Fruit fly (Drosophila melanogaster) whole organism, embryonic: Measurements from ENCODE around the gene net.

Source experiments
- Aef1 ChIP-seq: fragments of 200-800 bp; sonication (Bioruptor generic); IDR thresholded peaks from 3 replicates; pipeline ENCODE4 v1.3.6; 2022; ENCODE audit warnings: missing biosample characterization, missing genetic modification characterization
- CG10565 ChIP-seq: fragments of 200-800 bp; sonication (Bioruptor generic); optimal IDR thresholded peaks from 3 replicates; lab custom pipeline; 2016; ENCODE audit warnings: missing biosample characterization, mild to moderate bottlenecking, missing genetic modification characterization
- CG13894 ChIP-seq: fragments of 200-800 bp; sonication (Bioruptor generic); optimal IDR thresholded peaks from 3 replicates; lab custom pipeline; 2018; ENCODE audit warnings: missing biosample characterization, mild to moderate bottlenecking, missing genetic modification characterization, moderate library complexity
- CG1529 ChIP-seq: fragments of 200-800 bp; sonication (Bioruptor generic); optimal IDR thresholded peaks from 3 replicates; lab custom pipeline; 2018; ENCODE audit warnings: missing biosample characterization, missing genetic modification characterization
- CG17328 ChIP-seq: fragments of 200-800 bp; sonication (Bioruptor generic); IDR thresholded peaks from 2 replicates; pipeline ENCODE4 v1.3.6; 2022; ENCODE audit warnings: missing biosample characterization, missing genetic modification characterization
- CG2199 ChIP-seq: fragments of 200-800 bp; sonication (Bioruptor generic); IDR thresholded peaks from 3 replicates; pipeline ENCODE4 v1.3.6; 2022; ENCODE audit warnings: missing biosample characterization, missing genetic modification characterization
- CG31224 ChIP-seq: fragments of 200-800 bp; sonication (Bioruptor generic); IDR thresholded peaks from 2 replicates; pipeline ENCODE4 v1.3.6; 2022; ENCODE audit warnings: missing biosample characterization, missing genetic modification characterization
- CG3163 ChIP-seq: fragments of 200-800 bp; sonication (Bioruptor generic); optimal IDR thresholded peaks from 3 replicates; lab custom pipeline; 2016; ENCODE audit warnings: missing biosample characterization, missing genetic modification characterization
- CG3281 ChIP-seq: fragments of 200-800 bp; sonication (Bioruptor generic); optimal IDR thresholded peaks from 3 replicates; lab custom pipeline; 2017; ENCODE audit warnings: missing biosample characterization, mild to moderate bottlenecking, missing genetic modification characterization
- CG33213 ChIP-seq: fragments of 200-800 bp; sonication (Bioruptor generic); optimal IDR thresholded peaks from 3 replicates; lab custom pipeline; 2016; ENCODE audit warnings: missing biosample characterization, missing genetic modification characterization
- CG4820 ChIP-seq: fragments of 200-800 bp; sonication (Bioruptor generic); optimal IDR thresholded peaks from 3 replicates; lab custom pipeline; 2016; ENCODE audit warnings: missing biosample characterization, missing genetic modification characterization
- CG5180 ChIP-seq: fragments of 200-800 bp; sonication (Bioruptor generic); optimal IDR thresholded peaks from 3 replicates; lab custom pipeline; 2017; ENCODE audit warnings: missing biosample characterization, missing genetic modification characterization, mild to moderate bottlenecking, moderate library complexity, missing genetic modification reagents
- CG7556 ChIP-seq: fragments of 200-800 bp; sonication (Bioruptor generic); optimal IDR thresholded peaks from 2 replicates; lab custom pipeline; 2017; ENCODE audit warnings: missing biosample characterization, mild to moderate bottlenecking, missing genetic modification characterization
- CG8290 ChIP-seq, 3 experiments: fragments of 200-800 bp; sonication (Bioruptor generic); optimal IDR thresholded peaks; 2 replicates each; lab custom pipeline; 2016 to 2019; ENCODE audit warnings: missing biosample characterization in 3 of 3, missing genetic modification characterization in 3 of 3, mild to moderate bottlenecking in 2 of 3, moderate library complexity in 1 of 3
- CG8765 ChIP-seq: fragments of 200-800 bp; sonication (Bioruptor generic); IDR thresholded peaks from 2 replicates; pipeline ENCODE4 v1.3.6; 2022; ENCODE audit warnings: missing biosample characterization, missing genetic modification characterization
- CG9437 ChIP-seq: fragments of 200-800 bp; sonication (Bioruptor generic); optimal IDR thresholded peaks from 2 replicates; lab custom pipeline; 2018; ENCODE audit warnings: missing biosample characterization, mild to moderate bottlenecking, missing genetic modification characterization
- Chrac-16 ChIP-seq: fragments of 200-800 bp; sonication (Bioruptor generic); optimal IDR thresholded peaks from 3 replicates; lab custom pipeline; 2016; ENCODE audit warnings: missing biosample characterization, missing genetic modification characterization
- Dip3 ChIP-seq: fragments of 200-800 bp; sonication (Bioruptor generic); optimal IDR thresholded peaks from 3 replicates; lab custom pipeline; 2016; ENCODE audit warnings: missing biosample characterization, missing genetic modification characterization
- Drgx ChIP-seq: fragments of 200-800 bp; sonication (Bioruptor generic); IDR thresholded peaks from 2 replicates; pipeline ENCODE4 v1.3.6; 2022; ENCODE audit warnings: missing biosample characterization, missing genetic modification characterization
- Ets65A ChIP-seq: fragments of 200-800 bp; sonication (Bioruptor generic); peaks from one replicate; lab custom pipeline; 2016; ENCODE audit warnings: missing biosample characterization, missing genetic modification characterization
- Fer2 ChIP-seq: fragments of 200-800 bp; sonication (Bioruptor generic); optimal IDR thresholded peaks from 2 replicates; lab custom pipeline; 2018; ENCODE audit warnings: missing biosample characterization, mild to moderate bottlenecking, missing genetic modification characterization, moderate library complexity
- HmgZ ChIP-seq: fragments of 200-800 bp; sonication (Bioruptor generic); optimal IDR thresholded peaks from 2 replicates; lab custom pipeline; 2018; ENCODE audit warnings: missing biosample characterization, mild to moderate bottlenecking, missing genetic modification characterization
- Hmr ChIP-seq: fragments of 200-800 bp; sonication (Bioruptor generic); optimal IDR thresholded peaks from 3 replicates; lab custom pipeline; 2017; ENCODE audit warnings: mild to moderate bottlenecking, missing biosample characterization, missing genetic modification reagents, missing genetic modification characterization
- Med ChIP-seq: fragments of 200-800 bp; sonication (Bioruptor generic); peaks from one replicate; lab custom pipeline; 2016; ENCODE audit warnings: missing biosample characterization, missing genetic modification characterization, mild to moderate bottlenecking, inconsistent platforms, moderate library complexity
- Nf-YA ChIP-seq: fragments of 200-800 bp; sonication (Bioruptor generic); IDR thresholded peaks from 2 replicates; pipeline ENCODE4 v1.3.6; 2022; ENCODE audit warnings: missing biosample characterization, missing genetic modification characterization
- Oaz ChIP-seq: fragments of 200-800 bp; sonication (Bioruptor generic); IDR thresholded peaks from 2 replicates; pipeline ENCODE4 v1.3.6; 2022; ENCODE audit warnings: missing biosample characterization, missing genetic modification characterization
- Opbp ChIP-seq: fragments of 200-800 bp; sonication (Bioruptor generic); IDR thresholded peaks from 3 replicates; pipeline ENCODE4 v1.3.6; 2022; ENCODE audit warnings: missing biosample characterization, missing genetic modification characterization; ENCODE audit not compliant: partially characterized antibody
- Rfx ChIP-seq: fragments of 200-800 bp; sonication (Bioruptor generic); IDR thresholded peaks from 2 replicates; pipeline ENCODE4 v1.3.6; 2022; ENCODE audit warnings: missing biosample characterization, missing genetic modification characterization
- Sry-β ChIP-seq: fragments of 200-800 bp; sonication (Bioruptor generic); optimal IDR thresholded peaks from 2 replicates; lab custom pipeline; 2018; ENCODE audit warnings: missing biosample characterization, mild to moderate bottlenecking, missing genetic modification characterization, moderate library complexity
- bbx ChIP-seq: fragments of 200-800 bp; sonication (Bioruptor generic); IDR thresholded peaks from 2 replicates; pipeline ENCODE4 v1.3.6; 2022; ENCODE audit warnings: missing biosample characterization, missing genetic modification characterization; ENCODE audit not compliant: partially characterized antibody
- chinmo ChIP-seq: fragments of 200-800 bp; sonication (Bioruptor generic); IDR thresholded peaks from 4 replicates; pipeline ENCODE4 v1.3.6; 2022; ENCODE audit warnings: missing biosample characterization, missing genetic modification characterization; ENCODE audit not compliant: partially characterized antibody
- chm ChIP-seq: fragments of 200-800 bp; sonication (Bioruptor generic); IDR thresholded peaks from 2 replicates; pipeline ENCODE4 v1.3.6; 2022; ENCODE audit warnings: missing biosample characterization, missing genetic modification characterization
- ci ChIP-seq: fragments of 200-800 bp; sonication (Bioruptor generic); IDR thresholded peaks from 3 replicates; pipeline ENCODE4 v1.3.6; 2022; ENCODE audit warnings: missing biosample characterization, missing genetic modification characterization
- crol ChIP-seq: fragments of 200-800 bp; sonication (Bioruptor generic); IDR thresholded peaks from 2 replicates; pipeline ENCODE4 v1.3.6; 2022; ENCODE audit warnings: missing biosample characterization, missing genetic modification characterization
- dan ChIP-seq: fragments of 200-800 bp; sonication (Bioruptor generic); IDR thresholded peaks from 2 replicates; pipeline ENCODE4 v1.3.6; 2022; ENCODE audit warnings: missing biosample characterization, missing genetic modification characterization
- danr ChIP-seq: fragments of 200-800 bp; sonication (Bioruptor generic); IDR thresholded peaks from 2 replicates; pipeline ENCODE4 v1.3.6; 2022; ENCODE audit warnings: missing biosample characterization, missing genetic modification characterization
- gfzf ChIP-seq: fragments of 200-800 bp; sonication (Bioruptor generic); optimal IDR thresholded peaks from 2 replicates; lab custom pipeline; 2016; ENCODE audit warnings: missing biosample characterization, mild to moderate bottlenecking, missing genetic modification characterization, moderate library complexity
- gro ChIP-seq: fragments of 200-800 bp; sonication (Bioruptor generic); optimal IDR thresholded peaks from 2 replicates; lab custom pipeline; 2016; ENCODE audit warnings: missing biosample characterization, missing genetic modification characterization
- mirr ChIP-seq: fragments of 200-800 bp; sonication (Bioruptor generic); optimal IDR thresholded peaks from 3 replicates; lab custom pipeline; 2018; ENCODE audit warnings: missing biosample characterization, mild to moderate bottlenecking, missing genetic modification characterization
- pita ChIP-seq: fragments of 200-800 bp; sonication (Bioruptor generic); optimal IDR thresholded peaks from 2 replicates; lab custom pipeline; 2017; ENCODE audit warnings: missing biosample characterization, mild to moderate bottlenecking, missing genetic modification characterization
- pros ChIP-seq: fragments of 200-800 bp; sonication (Bioruptor generic); optimal IDR thresholded peaks from 3 replicates; lab custom pipeline; 2019; ENCODE audit warnings: missing biosample characterization, mild to moderate bottlenecking, missing genetic modification characterization, moderate library complexity
- sd ChIP-seq: fragments of 200-800 bp; sonication (Bioruptor generic); optimal IDR thresholded peaks from 3 replicates; lab custom pipeline; 2018; ENCODE audit warnings: missing biosample characterization, mild to moderate bottlenecking, missing genetic modification characterization, moderate library complexity
- sens ChIP-seq: fragments of 200-800 bp; sonication (Bioruptor generic); peaks from one replicate; lab custom pipeline; 2016; ENCODE audit warnings: missing biosample characterization, missing genetic modification characterization
- sqz ChIP-seq: fragments of 200-800 bp; sonication (Bioruptor generic); optimal IDR thresholded peaks from 3 replicates; lab custom pipeline; 2018; ENCODE audit warnings: missing biosample characterization, mild to moderate bottlenecking, missing genetic modification characterization
- tna ChIP-seq: fragments of 200-800 bp; sonication (Bioruptor generic); IDR thresholded peaks from 2 replicates; pipeline ENCODE4 v1.3.6; 2022; ENCODE audit warnings: missing biosample characterization, missing genetic modification characterization; ENCODE audit not compliant: partially characterized antibody

The net gene

DNA sequence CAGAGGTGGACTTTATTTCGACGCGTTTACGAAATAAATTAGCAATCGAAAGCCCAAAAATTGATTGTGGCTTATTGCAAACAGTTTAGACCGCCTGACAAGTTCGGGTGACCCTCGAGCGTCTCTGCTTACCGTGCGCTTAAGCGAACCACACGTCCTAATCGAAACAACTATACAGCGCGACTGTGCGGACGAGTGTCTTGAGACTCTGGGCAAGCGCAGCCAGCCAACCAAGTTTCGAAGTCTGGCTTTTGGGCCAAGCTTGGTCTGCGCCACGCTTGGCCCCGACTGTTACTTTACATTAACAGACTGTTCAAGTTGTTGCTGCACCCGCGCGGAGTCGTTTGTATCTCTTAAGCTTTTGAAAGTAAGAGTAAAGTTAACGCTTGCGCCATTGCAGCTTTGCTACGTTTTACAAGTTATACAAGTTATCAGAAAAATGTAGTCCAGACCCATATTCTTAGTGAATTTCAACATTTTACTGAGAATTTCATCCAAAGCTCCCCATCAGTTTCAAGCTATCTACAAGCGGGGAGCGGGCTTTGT is 28.1 kb downstream of the net start (continued):
- TF ChIP-seq chm: peak; percentile 14; the same call in 1 of the 2 replicates
- peak; percentile 73; the same call in 1 of the 4 replicates for TF ChIP-seq chinmo (GFP tag; lab: Robert Waterston, UW)
- peak; percentile 14 for TF ChIP-seq sqz (GFP tag; lab: Kevin White, UChicago)
- TF ChIP-seq CG5180: peak; percentile 10
- peak; percentile 52; the same call in 2 of the 3 replicates for TF ChIP-seq ci (GFP tag; lab: Robert Waterston, UW)
- 0 out of 2 replicates have a peak, but pooled peaks have one; percentile 19 for TF ChIP-seq Drgx (GFP tag; lab: Robert Waterston, UW)
- TF ChIP-seq bbx (GFP tag; lab: Robert Waterston, UW): peak; percentile 57; the same call in 1 of the 2 replicates
- peak; percentile 38 for TF ChIP-seq CG3163 (GFP tag; lab: Kevin White, UChicago)
- TF ChIP-seq Sry-β (GFP tag; lab: Kevin White, UChicago): no peak
- TF ChIP-seq, all 482 proteins: peak for 15

DNA sequence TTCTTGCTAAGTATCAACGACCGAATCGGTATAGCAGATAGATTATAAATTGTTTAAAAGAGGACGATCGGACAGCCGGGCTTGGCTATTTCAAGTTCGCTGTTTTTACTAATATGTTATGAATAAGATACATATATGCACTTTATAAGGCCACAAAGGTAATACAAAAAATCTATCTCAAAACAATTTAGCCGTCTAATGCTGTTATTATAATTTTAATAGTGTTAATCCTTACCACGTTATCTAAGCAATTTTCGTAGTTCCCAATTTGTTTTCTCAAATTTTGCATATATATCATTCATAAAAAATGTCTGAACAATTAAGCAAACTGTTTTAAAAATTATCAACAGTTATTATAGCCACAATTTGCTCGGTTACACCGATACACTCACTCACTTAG is 30.3 kb downstream of the net start:
- TF ChIP-seq Ets65A (peak; percentile 70), mirr (GFP tag; lab: Kevin White, UChicago) (no peak), sens (GFP tag; lab: Kevin White, UChicago) (peak; percentile 67)

DNA sequence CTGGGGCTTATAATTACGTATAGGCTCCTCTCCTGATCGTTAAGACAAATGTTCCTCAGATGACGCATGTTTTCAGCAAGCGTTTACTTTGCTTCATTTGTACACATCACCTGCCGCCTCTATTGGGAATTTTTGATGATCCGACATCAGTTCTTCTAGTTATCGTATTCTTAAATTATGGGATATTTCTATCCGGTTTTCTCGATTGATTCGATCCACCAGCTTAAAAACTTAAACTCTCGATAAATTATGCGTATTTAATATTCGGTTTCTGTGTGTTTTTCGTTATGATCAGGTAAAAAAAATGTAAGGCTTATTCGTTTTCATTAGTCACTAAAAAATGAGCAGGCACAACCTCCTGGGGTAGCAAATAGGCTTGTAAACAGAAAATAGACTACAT is 34.1 kb downstream of the net start:
- TF ChIP-seq Fer2 (tag; lab: Kevin White, UChicago) (no peak), Aef1 (GFP tag; lab: Robert Waterston, UW) (no peak), CG3281 (GFP tag; lab: Kevin White, UChicago) (no peak), dan (GFP tag; lab: Robert Waterston, UW) (no peak), CG8290 (GFP tag; optimal IDR thresholded peaks at IDR 0.05; lab: Kevin White, UChicago) (no peak), CG8290 (tag; optimal IDR thresholded peaks at IDR 0.05; lab: Kevin White, UChicago) (no peak), CG7556 (GFP tag; lab: Kevin White, UChicago) (no peak), tna (GFP tag; lab: Robert Waterston, UW) (no peak), CG1529 (no peak), CG17328 (GFP tag; lab: Robert Waterston, UW) (no peak), danr (GFP tag; lab: Robert Waterston, UW) (no peak), CG13894 (tag; lab: Kevin White, UChicago) (peak; percentile 95), CG8765 (GFP tag; lab: Robert Waterston, UW) (no peak), gro (GFP tag; lab: Kevin White, UChicago) (no peak), sd (tag; lab: Kevin White, UChicago) (peak; percentile 18)

DNA sequence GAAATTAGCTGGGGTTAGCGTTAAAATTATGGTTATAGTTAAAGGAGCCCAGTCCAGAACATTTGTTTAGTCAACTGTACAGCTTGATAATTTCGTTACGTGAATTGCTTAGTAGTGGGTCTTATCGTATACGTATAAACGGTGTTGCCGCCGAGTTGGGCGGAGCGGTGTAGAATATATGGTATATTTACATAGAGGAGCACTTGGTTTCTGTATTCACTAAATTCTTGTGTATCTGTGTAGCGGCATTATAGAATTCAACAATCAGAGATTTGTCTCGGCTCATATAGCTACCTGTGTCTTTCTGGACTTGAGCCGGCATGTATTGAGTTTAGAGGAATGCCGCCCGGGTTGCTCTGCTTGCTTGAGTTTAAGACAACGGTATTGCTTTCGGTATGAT is 51.7 kb downstream of the net start:
- TF ChIP-seq Chrac-16 (GFP tag; lab: Kevin White, UChicago) (no peak), Nf-YA (GFP tag; lab: Robert Waterston, UW) (no peak), pita (peak; percentile 72), Oaz (no peak), CG2199 (GFP tag; lab: Robert Waterston, UW) (peak; percentile 80), Ets65A (peak; percentile 83), crol (GFP tag; lab: Robert Waterston, UW) (no peak), CG10565 (no peak), Rfx (0 out of 2 replicates have a peak, but pooled peaks have one; percentile 15), Opbp (0 out of 3 replicates have a peak, but pooled peaks have one; percentile 22), HmgZ (tag; lab: Kevin White, UChicago) (peak; percentile 34), Med (GFP tag; lab: Kevin White, UChicago) (peak; percentile 58), CG9437 (peak; percentile 93), Dip3 (peak; percentile 8), CG4820 (GFP tag; lab: Kevin White, UChicago) (peak; percentile 74), CG31224 (GFP tag; lab: Robert Waterston, UW) (no peak), Hmr (GFP tag; lab: Kevin White, UChicago) (peak; percentile 25), CG8290 (GFP tag; optimal IDR thresholded peaks at IDR 0.05; lab: Kevin White, UChicago) (no peak), CG8290 (tag; optimal IDR thresholded peaks at IDR 0.05; lab: Kevin White, UChicago) (peak in 1 of 2 experiments; percentile 57), gfzf (GFP tag; lab: Kevin White, UChicago) (peak; percentile 16), pros (GFP tag; lab: Kevin White, UChicago) (peak; percentile 15), CG33213 (peak; percentile 8)
